Fruit fly (Drosophila melanogaster): Measurements from ENCODE around the gene CG32213.

DNA sequence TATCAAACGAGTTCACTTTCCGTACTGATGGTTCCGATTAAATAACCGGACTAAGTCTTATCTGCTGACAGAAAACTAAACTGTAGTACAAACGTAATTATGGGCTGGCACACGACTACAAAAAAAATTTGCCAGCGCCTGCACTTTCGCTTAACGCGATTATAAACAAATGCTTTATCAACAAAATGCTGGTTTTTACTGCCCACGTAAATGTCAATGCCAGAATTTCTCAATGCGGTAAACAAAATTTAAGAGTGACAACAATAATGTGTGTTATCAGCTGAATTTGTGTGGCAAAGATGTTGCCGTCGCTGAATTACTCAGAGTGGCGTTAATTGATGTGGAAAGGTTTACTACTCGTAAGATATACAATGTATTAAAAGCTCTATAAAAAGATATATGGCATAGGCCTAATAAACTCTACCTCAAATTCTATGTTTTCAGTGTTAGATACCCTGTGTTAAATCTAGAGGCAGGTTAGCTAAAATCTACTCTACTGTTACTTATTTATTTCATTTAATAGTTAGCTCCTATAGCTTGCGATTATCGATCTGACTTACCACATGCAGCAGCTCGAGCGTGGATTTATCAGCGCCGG lies 20.5 kb downstream of the CG32213 start:
- no peak for TF ChIP-seq CG11617 (GFP tag; optimal IDR thresholded peaks at IDR 0.05)
- peak; percentile 9 for TF ChIP-seq pad (GFP tag; optimal IDR thresholded peaks at IDR 0.05)
- TF ChIP-seq Clk (GFP tag; optimal IDR thresholded peaks at IDR 0.05): no peak
